Worm (Caenorhabditis elegans): ENCODE data around the gene znf-782.
A peak's percentile ranks its signal among the peaks of the same experiment; 100 is the strongest.
"Not testable (repeated sequence)": the region's sequence is repeated elsewhere in the genome, so short reads cannot be mapped to it uniquely, and the experiment has no call there.

Gene znf-782

DNA sequence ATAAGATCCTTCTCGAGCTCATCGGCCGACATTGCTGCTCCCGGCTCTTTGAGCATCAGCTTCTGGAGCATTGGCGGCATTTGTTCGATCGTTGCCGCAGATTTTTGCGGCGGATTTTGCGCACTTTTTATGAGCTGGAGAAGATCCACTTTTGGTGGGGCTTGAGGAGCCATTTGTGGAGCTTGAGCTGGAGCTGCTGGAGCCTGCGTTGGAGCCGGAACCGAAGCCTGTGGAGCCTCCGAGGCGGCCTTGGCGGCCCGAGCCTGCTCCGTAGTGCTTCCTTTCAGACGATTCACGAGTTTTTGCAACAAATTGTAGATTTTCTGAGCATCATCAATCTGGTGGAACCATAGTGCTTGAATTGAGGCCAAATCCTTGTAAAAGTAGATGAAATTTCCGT is 13.3 kb downstream of the znf-782 start:
- TF ChIP-seq vab-15 (tag; optimal IDR thresholded peaks at IDR 0.05) (no peak), mep-1 (tag; optimal IDR thresholded peaks at IDR 0.05) (no peak), mab-9 (GFP tag; IDR thresholded peaks at IDR 0.05) (no peak), efl-1 (optimal IDR thresholded peaks at IDR 0.05) (no peak), efl-1 (GFP tag; optimal IDR thresholded peaks at IDR 0.05 in 1 of 2) (peak in 1 of 2 experiments; percentile 10), tlp-1 (tag; optimal IDR thresholded peaks at IDR 0.05) (no peak)

DNA sequence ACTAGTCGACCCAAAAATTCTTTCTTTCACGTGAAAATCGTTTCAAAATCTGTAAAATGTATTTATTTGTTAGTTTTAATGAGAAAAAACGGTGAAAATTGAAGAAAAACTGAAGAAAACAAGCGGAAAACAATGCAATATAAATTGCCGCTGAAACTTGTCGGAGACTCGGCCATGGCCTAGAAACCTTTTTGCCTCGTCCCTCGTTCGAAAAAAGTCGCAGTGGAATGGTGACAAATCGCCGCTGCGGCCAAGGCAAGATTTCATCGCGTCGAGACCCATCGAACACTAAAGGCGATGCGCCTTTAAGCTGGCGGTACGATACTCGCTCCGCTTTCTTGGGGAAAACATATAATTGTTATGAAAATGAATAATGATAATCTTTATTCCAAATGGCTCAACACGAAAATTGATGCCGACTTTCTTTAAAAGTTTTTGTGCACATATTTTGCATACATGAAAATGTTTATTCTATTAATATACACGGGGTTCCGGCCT is 15.6 kb downstream of the znf-782 start, which contains the start of gene Y55F3AM.21:
Y55F3AM.21 (minus strand) TSS at position 51 of the 498 bp plus-strand sequence.
- not testable (repeated sequence) for TF ChIP-seq nhr-77, elt-2, tbx-2 (tag; optimal IDR thresholded peaks at IDR 0.05)

DNA sequence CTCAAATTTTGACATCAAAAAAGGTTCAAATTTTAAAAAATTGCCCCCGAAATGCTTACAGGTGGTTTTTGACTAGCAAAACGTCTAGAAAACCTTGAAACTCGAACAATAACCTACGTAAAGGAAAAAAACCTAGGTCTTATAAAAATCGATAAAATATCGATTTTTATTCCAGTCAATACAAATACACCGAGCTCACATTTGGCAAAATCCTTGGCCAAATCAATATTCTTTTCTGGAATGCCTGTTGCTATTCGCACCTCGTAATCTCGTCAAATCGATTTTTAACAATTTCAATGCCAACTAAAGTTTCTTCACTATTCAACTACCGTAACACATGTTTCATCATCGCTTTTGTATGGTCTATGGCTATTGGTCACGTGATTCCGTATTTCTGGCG is 20.3 kb downstream of the znf-782 start:
- TF ChIP-seq grh-1 (GFP tag; IDR thresholded peaks at IDR 0.05) (no peak), Y116A8C.19 (tag; optimal IDR thresholded peaks at IDR 0.05; ENCODE audit: borderline replicate concordance) (no peak), hpl-2 (GFP tag; optimal IDR thresholded peaks at IDR 0.05) (no peak), mab-9 (GFP tag; IDR thresholded peaks at IDR 0.05) (no peak), mdl-1 (tag; optimal IDR thresholded peaks at IDR 0.05) (no peak), dsc-1 (tag; optimal IDR thresholded peaks at IDR 0.05) (no peak), efl-3 (GFP tag; optimal IDR thresholded peaks at IDR 0.05) (no peak), snu-23 (GFP tag; optimal IDR thresholded peaks at IDR 0.05) (no peak), nhr-11 (tag; optimal IDR thresholded peaks at IDR 0.05) (no peak), tlp-1 (tag; optimal IDR thresholded peaks at IDR 0.05) (no peak), pag-3 (tag; optimal IDR thresholded peaks at IDR 0.05; ENCODE audit: borderline replicate concordance, insufficient read depth) (no peak), unc-86 (tag; optimal IDR thresholded peaks at IDR 0.05) (no peak), fkh-4 (tag; optimal IDR thresholded peaks at IDR 0.05; ENCODE audit: borderline replicate concordance) (no peak), skn-1 (tag; optimal IDR thresholded peaks at IDR 0.05) (no peak)

DNA sequence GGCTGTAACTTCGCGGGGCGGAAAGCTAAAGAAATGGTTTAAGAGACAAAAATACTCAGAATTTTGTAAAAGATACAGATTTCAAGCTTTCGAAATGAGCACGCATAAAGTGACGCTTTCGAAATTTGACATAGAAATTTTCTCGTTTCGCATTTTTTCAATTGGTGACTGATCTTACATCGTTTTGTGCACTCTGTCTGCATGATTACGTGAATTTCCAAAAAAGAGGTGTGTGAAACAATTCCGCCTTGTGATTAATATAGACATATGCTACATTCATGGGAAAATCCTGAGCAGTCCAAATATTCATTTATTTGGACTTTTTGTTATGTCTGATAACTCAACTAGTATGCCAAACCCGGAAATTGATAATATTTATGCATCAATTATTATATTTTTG is 21.6 kb downstream of the znf-782 start, which contains the start of gene srx-12:
srx-12 (plus strand) TSS at position 301 of the 400 bp plus-strand sequence.
- TF ChIP-seq unc-62 (GFP tag; optimal IDR thresholded peaks at IDR 0.05) (no peak), lsy-2 (tag; optimal IDR thresholded peaks at IDR 0.05) (no peak), blmp-1 (tag; optimal IDR thresholded peaks at IDR 0.05) (no peak), nhr-76 (tag; optimal IDR thresholded peaks at IDR 0.05) (no peak), nhr-85 (tag) (no peak), ceh-63 (GFP tag; optimal IDR thresholded peaks at IDR 0.05) (no peak), xbp-1 (tag; optimal IDR thresholded peaks at IDR 0.05) (no peak), fkh-4 (tag; optimal IDR thresholded peaks at IDR 0.05; ENCODE audit: borderline replicate concordance) (no peak)

DNA sequence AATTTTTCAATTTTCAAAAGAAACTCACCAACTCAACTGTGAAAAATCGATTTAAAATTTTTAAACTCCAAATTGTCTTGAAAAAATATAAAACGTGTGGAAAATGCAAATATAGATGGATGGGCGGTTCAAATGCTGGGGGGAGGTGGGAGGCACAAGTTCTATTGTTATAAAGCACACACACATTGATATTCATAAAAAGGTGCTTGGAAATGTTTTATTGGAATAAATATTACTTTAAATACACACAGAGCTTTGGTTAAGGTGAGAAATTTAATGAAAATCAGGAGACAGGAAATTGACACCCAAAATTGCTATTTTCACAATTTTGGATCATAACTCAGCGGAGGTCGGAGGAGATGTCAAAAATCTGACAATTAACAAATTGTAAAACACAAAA is 23.0 kb downstream of the znf-782 start, which contains the start of gene Y55F3AM.11:
Y55F3AM.11 (minus strand) TSS at position 101 of the 400 bp plus-strand sequence.
- TF ChIP-seq efl-3 (GFP tag; optimal IDR thresholded peaks at IDR 0.05) (no peak), ets-5 (GFP tag; IDR thresholded peaks at IDR 0.05) (no peak), snu-23 (GFP tag; optimal IDR thresholded peaks at IDR 0.05) (no peak), unc-86 (tag; optimal IDR thresholded peaks at IDR 0.05) (no peak), lin-15B (tag; optimal IDR thresholded peaks at IDR 0.05) (no peak), ces-1 (GFP tag; optimal IDR thresholded peaks at IDR 0.05) (no peak), ceh-82 (tag; optimal IDR thresholded peaks at IDR 0.05) (no peak), zip-4 (GFP tag; optimal IDR thresholded peaks at IDR 0.05) (no peak), C04F5.9 (tag; optimal IDR thresholded peaks at IDR 0.05) (no peak)

All from whole organism, L1 larva.